Fruit fly (Drosophila melanogaster): ENCODE data around the gene Orco.

DNA sequence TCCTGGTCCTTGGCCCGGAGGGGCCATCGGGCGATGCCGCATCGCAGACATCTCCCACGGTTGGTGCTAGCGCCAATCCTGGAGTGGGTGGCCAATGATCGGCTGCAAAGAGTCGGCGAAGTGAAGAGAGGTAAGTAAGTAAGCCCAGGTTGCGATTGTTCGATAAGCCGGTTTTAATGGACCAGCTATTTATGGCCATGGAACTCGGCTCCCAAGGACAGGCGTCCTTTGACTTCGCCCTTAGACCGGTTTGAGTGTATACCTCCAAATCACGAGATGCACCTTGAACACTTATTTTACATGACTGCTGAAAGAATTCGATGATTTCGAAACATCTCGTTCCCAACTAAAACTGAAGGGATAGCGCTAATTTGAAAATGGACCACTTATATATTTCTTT is 26.4 kb downstream of the Orco start:
- TF ChIP-seq CG7101 (tag; optimal IDR thresholded peaks at IDR 0.05) (no peak), CG1620 (GFP tag; optimal IDR thresholded peaks at IDR 0.05) (no peak)
